Fruit fly (Drosophila melanogaster): Measurements from ENCODE around the gene grn.

Gene grn

DNA sequence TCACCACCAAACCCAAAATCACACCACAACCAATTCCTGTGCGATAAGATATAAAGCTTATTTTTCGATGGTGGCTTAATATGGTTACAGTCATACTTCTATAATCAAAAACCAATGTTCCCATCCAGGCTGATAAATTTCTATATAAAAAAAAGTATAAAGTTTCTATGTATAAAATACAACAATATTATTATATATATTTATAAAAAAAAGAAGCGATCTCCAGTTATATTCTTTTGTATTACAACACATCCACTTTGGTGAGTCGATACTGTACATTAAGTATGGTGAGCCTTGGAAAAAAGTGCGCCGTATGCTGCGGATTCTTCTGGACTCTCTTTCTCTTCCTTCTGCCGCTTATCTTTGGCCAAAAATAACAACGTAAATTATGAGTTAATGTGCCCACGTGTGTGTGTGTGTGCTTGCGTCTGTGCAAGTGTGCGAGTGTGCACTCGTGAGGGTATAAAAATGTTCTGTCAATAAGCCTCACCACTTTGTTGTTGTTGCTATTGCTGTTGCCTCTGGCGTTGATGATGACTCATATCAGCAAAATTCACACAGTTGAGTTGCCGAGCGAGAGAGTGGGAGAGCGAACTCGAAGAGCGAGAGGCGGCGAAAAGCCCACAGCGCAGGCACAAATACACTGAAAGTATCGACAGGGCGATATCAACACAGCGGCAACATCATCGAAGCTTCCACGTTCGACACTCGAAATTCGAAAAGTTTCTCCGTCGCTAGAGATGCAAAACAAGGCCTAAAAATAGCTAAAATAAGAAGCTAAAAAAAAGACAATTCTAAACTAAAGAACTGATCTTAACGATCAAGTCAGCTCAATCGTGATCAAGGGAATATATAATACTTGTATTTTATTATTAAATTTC is 61.5 kb downstream of the grn start (continued):
- no peak for TF ChIP-seq nom (GFP tag; optimal IDR thresholded peaks at IDR 0.05)
- TF ChIP-seq Nf-YC (tag; optimal IDR thresholded peaks at IDR 0.05): peak; percentile 29
- no peak for TF ChIP-seq CG7987 (GFP tag; optimal IDR thresholded peaks at IDR 0.05)
- no peak for TF ChIP-seq CG10959 (GFP tag; IDR thresholded peaks at IDR 0.05)
- TF ChIP-seq caup (GFP tag; optimal IDR thresholded peaks at IDR 0.05; ENCODE audit: severe bottlenecking): peak; percentile 44
- peak; percentile 83 for TF ChIP-seq CG34376 (GFP tag; optimal IDR thresholded peaks at IDR 0.05)
- TF ChIP-seq Dref (GFP tag; IDR thresholded peaks at IDR 0.05): 0 out of 2 replicates have a peak, but pooled peaks have one; percentile 22
- peak; percentile 58; the same call in 1 of the 2 replicates for TF ChIP-seq CG17612 (GFP tag; IDR thresholded peaks at IDR 0.05)
- no peak for TF ChIP-seq peb (GFP tag; IDR thresholded peaks at IDR 0.05)
- TF ChIP-seq CG17912 (GFP tag; optimal IDR thresholded peaks at IDR 0.05): peak; percentile 29
- TF ChIP-seq Stat92E (GFP tag; optimal IDR thresholded peaks at IDR 0.05): peak in 1 of 3 experiments; percentile 46
- 0 out of 2 replicates have a peak, but pooled peaks have one; percentile 48 for TF ChIP-seq Poxn (GFP tag; IDR thresholded peaks at IDR 0.05)
- TF ChIP-seq CG1024 (GFP tag; IDR thresholded peaks at IDR 0.05): no peak
- no peak for TF ChIP-seq pnt (GFP tag; optimal IDR thresholded peaks at IDR 0.05)
- no peak for TF ChIP-seq CG12744 (GFP tag; optimal IDR thresholded peaks at IDR 0.05)
- peak; percentile 71 for TF ChIP-seq CG13296 (GFP tag; optimal IDR thresholded peaks at IDR 0.05)
- peak; percentile 43; the same call in 2 of the 3 replicates for TF ChIP-seq CG11560 (tag; IDR thresholded peaks at IDR 0.05)
- peak; percentile 66 for TF ChIP-seq Dbx (GFP tag; IDR thresholded peaks at IDR 0.05)
- TF ChIP-seq MTF-1 (GFP tag; optimal IDR thresholded peaks at IDR 0.05; ENCODE audit: borderline replicate concordance): peak; percentile 14
- no peak for TF ChIP-seq CG7786 (GFP tag; optimal IDR thresholded peaks at IDR 0.05)
- TF ChIP-seq CG14860 (GFP tag; IDR thresholded peaks at IDR 0.05; ENCODE audit: partially characterized antibody): no peak
- TF ChIP-seq chn (GFP tag; optimal IDR thresholded peaks at IDR 0.05): no peak
- peak; percentile 45 for TF ChIP-seq E2f2 (GFP tag; IDR thresholded peaks at IDR 0.05)
- TF ChIP-seq CG9727 (GFP tag; optimal IDR thresholded peaks at IDR 0.05): peak; percentile 41
- peak; percentile 64 for TF ChIP-seq wek (GFP tag; optimal IDR thresholded peaks at IDR 0.05)
- no peak for TF ChIP-seq CG8944 (GFP tag; optimal IDR thresholded peaks at IDR 0.05)
- peak; percentile 79 for TF ChIP-seq Meics (GFP tag; optimal IDR thresholded peaks at IDR 0.05)
- 0 out of 3 replicates have a peak, but pooled peaks have one; percentile 17 for TF ChIP-seq C15 (GFP tag; IDR thresholded peaks at IDR 0.05)
- peak; percentile 57 for TF ChIP-seq CG8388 (GFP tag; optimal IDR thresholded peaks at IDR 0.05)
- no peak for TF ChIP-seq ato (GFP tag; IDR thresholded peaks at IDR 0.05; ENCODE audit: partially characterized antibody)
- peak; percentile 3 for TF ChIP-seq Asciz (GFP tag; optimal IDR thresholded peaks at IDR 0.05)
- TF ChIP-seq bab2 (GFP tag; optimal IDR thresholded peaks at IDR 0.05): peak; percentile 14
- peak; percentile 29; the same call in 1 of the 2 replicates for TF ChIP-seq ttk (GFP tag; IDR thresholded peaks at IDR 0.05)
- peak; percentile 84 for TF ChIP-seq exex (tag; optimal IDR thresholded peaks at IDR 0.05)
- no peak for TF ChIP-seq tll (GFP tag; optimal IDR thresholded peaks at IDR 0.05)
- no peak for TF ChIP-seq mld (GFP tag; IDR thresholded peaks at IDR 0.05; ENCODE audit: partially characterized antibody)
- peak; percentile 67 for TF ChIP-seq CG13624 (GFP tag; optimal IDR thresholded peaks at IDR 0.05)
- TF ChIP-seq BtbVII (GFP tag; optimal IDR thresholded peaks at IDR 0.05): peak; percentile 67
- TF ChIP-seq CG12659 (GFP tag; optimal IDR thresholded peaks at IDR 0.05): peak; percentile 65
- no peak for TF ChIP-seq CG4854 (GFP tag; optimal IDR thresholded peaks at IDR 0.05)
- TF ChIP-seq CG6813 (GFP tag; optimal IDR thresholded peaks at IDR 0.05): peak; percentile 63
- TF ChIP-seq Atf-2 (GFP tag; optimal IDR thresholded peaks at IDR 0.05): no peak
- TF ChIP-seq az2 (GFP tag; optimal IDR thresholded peaks at IDR 0.05): peak; percentile 2
- peak; percentile 9 to 69 for TF ChIP-seq bsh (GFP tag; optimal IDR thresholded peaks at IDR 0.05)
- no peak for TF ChIP-seq Mes4 (GFP tag; optimal IDR thresholded peaks at IDR 0.05)
- TF ChIP-seq CG3281 (GFP tag; optimal IDR thresholded peaks at IDR 0.05): peak; percentile 77
- TF ChIP-seq MBD-R2 (GFP tag; IDR thresholded peaks at IDR 0.05): peak; percentile 25; the same call in 1 of the 2 replicates

Data from whole organism, embryonic.